Worm (Caenorhabditis elegans): Measurements from ENCODE around the gene cup-15.

The cup-15 gene

DNA sequence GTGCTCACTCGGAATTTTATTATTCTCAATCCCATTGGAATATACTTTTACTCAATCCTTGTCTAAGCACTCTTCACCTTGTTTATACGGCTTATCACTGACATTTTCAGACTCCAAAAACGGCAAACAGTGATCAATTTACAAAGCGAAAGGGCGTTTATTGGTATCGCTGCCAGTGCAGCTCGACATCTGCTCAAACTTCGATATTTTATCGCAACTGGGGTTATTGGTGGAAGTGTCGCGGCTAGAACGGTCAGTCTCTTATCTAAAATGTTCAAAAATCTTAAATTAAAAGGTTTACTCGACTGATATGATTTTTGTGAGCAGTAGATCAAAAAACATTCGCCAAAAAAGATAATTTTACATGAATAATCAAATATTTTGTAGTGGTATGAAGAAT is 27.2 kb upstream of the cup-15 start:
- no peak for TF ChIP-seq unc-62 (GFP tag; optimal IDR thresholded peaks at IDR 0.05)

DNA sequence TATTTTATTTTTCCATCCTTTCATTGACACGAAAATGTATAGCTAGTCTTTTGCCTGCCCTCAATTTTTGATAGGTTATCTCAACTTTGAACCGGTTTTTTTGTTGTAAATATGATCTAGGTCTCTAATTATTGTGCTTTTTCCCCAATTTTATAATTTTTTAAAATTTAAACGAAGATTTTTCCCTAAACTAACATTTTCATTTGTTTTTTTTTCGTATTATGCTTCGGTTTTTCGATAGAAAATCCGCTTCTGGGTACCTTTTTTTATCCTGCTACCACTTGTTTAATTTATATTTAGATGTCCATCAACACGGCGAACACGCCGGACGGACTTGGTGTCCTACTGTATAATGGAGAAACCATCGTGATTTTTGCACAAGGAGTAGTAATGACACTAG is 23.3 kb upstream of the cup-15 start, which contains the start of gene wbp-2:
wbp-2 (plus strand) TSS at position 301 of the 400 bp plus-strand sequence.
- no peak for TF ChIP-seq unc-62 (GFP tag; optimal IDR thresholded peaks at IDR 0.05)

DNA sequence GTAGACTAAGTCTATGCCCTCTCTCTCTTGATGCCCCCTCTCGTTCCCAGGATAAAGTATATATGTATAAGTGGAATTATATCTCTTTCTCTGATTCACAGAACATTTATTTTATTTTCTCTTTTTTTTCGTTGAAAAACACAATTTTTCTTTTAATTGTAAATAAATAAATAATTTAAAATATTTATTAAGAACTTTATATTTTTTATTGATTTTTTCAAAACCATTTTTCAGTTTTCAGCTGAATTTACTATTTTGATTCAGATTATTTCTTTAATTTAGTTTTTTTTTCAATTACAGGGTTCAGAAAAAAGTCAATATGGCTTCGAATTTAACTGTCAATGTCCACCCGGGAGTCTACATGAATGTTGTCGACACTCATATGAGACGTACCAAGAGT is 21.5 kb upstream of the cup-15 start, which contains the start of gene eif-3.F:
eif-3.F (plus strand) TSS at position 301 of the 400 bp plus-strand sequence.
- TF ChIP-seq unc-62 (GFP tag; optimal IDR thresholded peaks at IDR 0.05): no peak

DNA sequence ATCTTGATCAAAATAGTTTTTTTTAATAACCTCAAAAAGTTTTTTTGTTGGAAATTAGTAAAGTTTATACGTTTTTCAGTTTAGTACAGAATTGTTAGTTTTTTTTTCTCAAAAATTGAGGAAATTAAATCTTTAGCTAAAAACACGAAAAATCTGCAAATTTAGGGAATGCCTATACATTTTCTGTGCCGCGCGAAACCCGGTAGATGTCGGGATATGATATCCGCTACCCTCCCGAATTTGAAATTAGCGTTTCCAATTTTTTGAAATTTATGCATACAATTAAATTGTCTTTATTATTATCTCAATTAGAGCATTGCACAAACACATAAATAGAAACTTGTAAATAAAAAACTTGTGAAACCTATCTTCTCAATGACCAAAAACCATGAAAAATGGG is 19.8 kb upstream of the cup-15 start:
- TF ChIP-seq unc-62 (GFP tag; optimal IDR thresholded peaks at IDR 0.05): no peak

DNA sequence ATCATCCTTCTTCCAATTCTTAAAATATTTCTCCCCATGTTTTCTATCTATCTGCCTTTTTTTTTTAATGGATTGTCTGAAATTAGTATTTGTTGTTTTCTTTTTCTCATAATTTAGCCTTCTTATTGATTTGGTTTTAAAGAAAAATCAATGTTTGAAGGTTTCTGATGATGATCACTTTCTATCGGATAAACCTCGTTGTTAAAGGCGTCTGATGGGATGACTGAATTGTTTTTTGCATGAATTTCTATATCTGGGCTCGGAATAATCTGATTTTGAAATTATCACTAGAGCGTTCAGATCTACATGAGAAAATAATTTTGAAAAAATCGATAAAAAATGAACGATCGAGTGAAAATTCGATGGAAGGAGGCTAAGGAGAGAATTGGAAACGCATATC is 19.1 kb upstream of the cup-15 start, which contains the start of gene scp-1:
scp-1 (plus strand) TSS at position 301 of the 400 bp plus-strand sequence.
- TF ChIP-seq unc-62 (GFP tag; optimal IDR thresholded peaks at IDR 0.05): no peak

DNA sequence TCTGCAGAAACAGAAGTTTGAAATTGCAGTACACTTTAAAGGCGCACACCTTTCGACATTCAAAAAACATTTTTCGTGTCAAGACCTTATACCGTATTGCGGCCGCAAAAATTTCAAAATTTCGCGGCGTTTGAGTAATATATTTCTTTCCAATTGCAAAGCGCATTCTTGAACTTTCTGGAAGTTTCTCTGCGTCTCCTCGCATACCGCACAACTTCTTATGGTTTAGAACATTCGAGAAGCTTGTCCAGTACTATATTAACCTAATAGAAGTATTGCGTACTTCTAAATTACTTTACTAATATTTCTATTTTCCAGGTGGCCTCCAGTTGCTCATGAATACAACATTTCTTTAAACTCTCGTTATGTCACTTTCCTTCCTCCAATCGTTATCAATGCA is 16.1 kb upstream of the cup-15 start:
- TF ChIP-seq unc-62 (GFP tag; optimal IDR thresholded peaks at IDR 0.05): no peak

DNA sequence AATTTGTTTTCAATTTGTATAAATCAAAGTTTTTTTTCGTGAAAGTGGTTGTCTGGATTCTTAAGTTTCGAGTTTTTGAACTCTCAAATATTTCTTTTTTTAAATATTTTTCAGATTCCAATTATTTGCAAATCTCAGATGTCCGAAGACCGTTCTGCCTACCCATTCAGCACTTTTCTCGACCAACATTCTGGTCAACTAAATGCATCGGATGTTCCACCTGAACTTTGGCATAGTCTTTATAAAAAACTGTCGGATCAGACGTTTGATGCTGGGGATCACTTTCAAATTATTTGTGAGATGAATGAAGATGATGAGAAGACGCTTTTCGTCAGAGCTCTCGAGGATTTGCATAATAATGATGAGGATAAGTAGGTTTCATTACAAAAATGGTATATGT is 13.9 kb upstream of the cup-15 start, which contains the start of gene ttll-12:
ttll-12 (plus strand) TSS at position 139 of the 400 bp plus-strand sequence.
- TF ChIP-seq unc-62 (GFP tag; optimal IDR thresholded peaks at IDR 0.05): no peak

DNA sequence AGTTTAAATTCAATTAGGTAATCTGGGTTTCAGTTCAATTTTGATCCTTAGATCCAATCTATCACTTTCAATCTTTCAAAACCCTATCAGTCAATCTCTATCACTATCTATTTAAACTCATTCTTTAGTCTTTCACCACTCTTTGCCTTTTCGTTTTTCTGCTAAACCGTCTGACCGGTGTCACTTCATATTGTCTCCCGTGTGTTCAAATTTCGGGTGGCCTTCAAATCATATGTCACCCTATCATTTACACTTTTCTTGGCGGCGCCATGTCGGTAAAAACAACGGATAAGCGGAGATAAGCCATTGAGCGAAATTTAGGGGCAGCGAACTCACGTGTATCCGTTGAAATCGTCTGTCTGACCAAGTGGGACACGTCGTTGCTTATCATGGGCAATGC is 8.8 kb upstream of the cup-15 start:
- TF ChIP-seq unc-62 (GFP tag; optimal IDR thresholded peaks at IDR 0.05): no peak

DNA sequence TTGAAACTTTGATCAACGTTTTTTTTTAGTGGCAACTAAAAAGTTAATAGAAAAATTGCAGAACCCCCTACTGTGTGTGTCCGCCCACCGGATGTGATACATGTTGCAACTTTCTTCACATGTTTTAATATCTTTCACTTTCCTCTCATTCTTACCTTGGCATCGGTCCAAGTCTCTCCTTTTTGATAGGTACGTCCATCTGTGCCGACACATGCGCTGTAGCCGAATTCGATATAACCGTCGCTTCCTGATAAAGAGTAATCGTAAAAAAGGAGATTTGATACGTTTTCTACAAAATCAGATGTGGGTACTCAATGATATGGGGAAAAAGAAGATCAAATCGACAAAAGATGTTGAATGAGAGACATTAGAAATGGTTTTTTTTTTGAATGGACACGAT is 7.7 kb upstream of the cup-15 start:
- no peak for TF ChIP-seq unc-62 (GFP tag; optimal IDR thresholded peaks at IDR 0.05)

DNA sequence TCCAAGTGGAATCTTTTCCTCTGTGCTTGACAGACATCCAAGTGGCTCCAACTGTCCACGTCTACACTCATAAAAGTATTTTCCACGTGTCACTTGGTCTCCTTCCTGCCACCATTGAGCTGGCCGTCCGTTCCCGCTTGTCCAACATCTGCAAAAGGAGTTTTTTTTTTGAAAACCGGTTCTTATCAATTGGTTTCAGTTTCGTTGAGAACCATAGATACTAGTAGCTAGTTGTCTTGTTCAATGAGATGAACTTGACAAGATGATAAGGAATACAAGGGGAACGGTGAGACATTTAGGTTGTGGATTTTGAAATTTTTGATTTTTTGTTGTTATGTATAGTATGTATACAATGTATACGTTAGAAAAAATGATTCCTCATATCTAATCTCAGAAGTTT is 7.0 kb upstream of the cup-15 start:
- TF ChIP-seq unc-62 (GFP tag; optimal IDR thresholded peaks at IDR 0.05): no peak

DNA sequence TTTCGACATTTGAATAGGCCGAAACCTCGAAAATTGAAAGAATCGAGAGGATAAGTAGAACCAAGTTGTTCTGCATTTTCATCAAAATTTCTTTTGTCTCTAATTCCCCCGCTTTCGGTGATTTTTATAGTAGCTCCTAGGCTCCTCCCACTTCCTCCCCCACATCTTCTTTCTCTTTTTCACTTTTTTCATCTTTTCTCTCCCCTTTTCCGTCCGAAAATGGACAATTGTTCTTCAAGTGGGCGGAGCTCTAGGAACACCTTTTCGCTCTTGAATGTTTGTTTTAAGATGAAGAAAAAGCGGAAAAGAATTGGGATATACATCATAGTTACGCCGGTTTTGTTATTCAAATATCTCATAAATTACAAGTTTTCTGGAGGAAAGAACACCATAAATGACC is 6.3 kb upstream of the cup-15 start, which contains the start of gene F42A8.1:
F42A8.1 (minus strand) TSS at position 101 of the 400 bp plus-strand sequence.
- no peak for TF ChIP-seq unc-62 (GFP tag; optimal IDR thresholded peaks at IDR 0.05)

DNA sequence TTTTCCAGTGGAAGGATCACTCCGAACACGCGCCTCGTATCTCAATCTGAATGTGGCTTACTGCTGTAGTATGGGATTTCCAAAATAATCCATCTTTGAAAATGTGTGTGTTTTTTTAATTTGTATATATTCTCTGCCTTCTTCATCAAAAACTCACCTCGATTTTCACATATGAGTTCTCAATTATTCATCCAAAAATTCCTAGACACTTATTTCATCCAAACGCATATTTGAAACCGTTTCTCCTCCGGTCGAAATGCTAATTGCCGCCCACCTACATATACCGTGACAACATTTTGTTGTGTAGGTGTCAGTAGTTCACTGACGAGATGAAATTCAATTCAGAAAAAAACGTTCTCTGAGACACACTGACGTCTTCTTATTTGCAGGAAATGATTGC is 5.4 kb upstream of the cup-15 start:
- no peak for TF ChIP-seq unc-62 (GFP tag; optimal IDR thresholded peaks at IDR 0.05)

DNA sequence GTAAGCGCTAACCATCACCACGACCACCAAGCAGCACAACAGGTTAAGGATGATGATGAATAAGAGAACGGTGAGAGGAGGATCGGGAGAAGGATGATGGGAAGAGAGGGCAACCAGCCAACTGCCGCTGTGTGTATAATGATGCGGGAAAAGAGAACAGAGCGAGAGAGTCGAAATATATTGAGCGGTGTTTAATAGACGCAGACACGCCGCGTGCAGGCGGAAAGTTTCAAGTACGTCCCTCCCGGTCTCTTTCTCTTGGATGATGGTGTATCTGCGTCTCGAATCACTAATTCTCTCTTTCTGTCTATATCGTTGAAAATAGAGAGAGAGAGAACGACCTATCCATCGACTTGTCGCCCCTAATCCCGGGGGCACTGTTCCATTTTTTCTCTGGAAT is 3.9 kb downstream of the cup-15 start:
- no peak for TF ChIP-seq unc-62 (GFP tag; optimal IDR thresholded peaks at IDR 0.05)

DNA sequence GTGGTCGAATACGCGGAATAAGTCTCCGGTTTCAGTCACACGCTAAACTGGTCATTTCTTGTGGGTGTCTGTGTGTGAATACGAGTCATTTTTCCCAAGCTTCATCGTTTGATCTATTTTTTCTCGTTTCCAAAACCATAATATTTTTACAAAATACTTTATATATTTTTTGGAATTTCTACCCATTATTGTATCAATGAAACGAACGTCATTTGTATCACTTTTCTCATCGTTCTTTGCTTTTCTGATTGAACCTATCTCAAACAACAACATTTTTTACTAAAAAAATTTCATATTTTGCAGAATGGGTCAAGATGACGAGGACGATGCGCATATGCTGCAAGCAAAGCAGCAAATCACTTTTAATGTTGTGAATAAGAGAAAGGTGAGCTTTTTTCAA is 5.4 kb downstream of the cup-15 start, which contains the start of gene mel-11:
mel-11 (plus strand) TSS at position 301 of the 400 bp plus-strand sequence.
- TF ChIP-seq unc-62 (GFP tag; optimal IDR thresholded peaks at IDR 0.05): no peak

DNA sequence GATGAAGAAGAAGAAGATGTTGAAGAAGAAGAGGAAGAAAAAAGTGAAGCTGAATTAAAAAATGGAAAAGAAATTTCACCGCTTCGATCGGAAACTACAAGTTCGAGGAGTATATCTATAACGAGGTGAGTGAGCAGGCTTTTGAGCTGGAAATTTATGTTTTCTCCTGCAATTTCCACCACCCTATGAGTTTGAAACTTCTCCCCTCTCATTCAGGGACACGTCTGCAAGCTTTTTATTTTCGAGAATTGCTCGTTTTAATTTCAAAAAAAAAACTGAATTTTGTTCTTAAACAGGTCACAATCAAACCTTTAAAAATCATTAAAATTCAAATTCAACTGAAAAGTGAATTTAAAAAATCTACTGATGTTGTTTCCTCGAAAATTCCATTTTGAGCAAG is 9.4 kb downstream of the cup-15 start:
- no peak for TF ChIP-seq unc-62 (GFP tag; optimal IDR thresholded peaks at IDR 0.05)

DNA sequence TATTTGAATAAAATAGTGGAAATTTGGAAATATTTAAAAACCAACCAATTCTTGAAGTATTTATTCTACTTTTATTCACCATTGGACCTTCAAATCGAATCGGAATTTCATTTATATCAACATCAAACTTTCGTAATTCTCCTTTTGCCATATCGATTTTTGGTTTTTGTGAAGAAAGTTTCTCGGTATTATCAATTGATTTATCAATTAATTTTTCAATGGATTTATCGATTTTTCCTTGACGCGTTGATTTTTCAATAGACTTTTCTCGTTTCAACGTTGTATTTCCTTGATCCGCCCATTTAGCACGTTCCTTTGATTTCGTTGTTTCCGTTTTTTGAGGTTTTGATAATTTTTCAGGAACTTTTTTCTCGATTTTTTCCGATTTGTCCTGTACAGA is 16.6 kb downstream of the cup-15 start:
- TF ChIP-seq unc-62 (GFP tag; optimal IDR thresholded peaks at IDR 0.05): no peak

DNA sequence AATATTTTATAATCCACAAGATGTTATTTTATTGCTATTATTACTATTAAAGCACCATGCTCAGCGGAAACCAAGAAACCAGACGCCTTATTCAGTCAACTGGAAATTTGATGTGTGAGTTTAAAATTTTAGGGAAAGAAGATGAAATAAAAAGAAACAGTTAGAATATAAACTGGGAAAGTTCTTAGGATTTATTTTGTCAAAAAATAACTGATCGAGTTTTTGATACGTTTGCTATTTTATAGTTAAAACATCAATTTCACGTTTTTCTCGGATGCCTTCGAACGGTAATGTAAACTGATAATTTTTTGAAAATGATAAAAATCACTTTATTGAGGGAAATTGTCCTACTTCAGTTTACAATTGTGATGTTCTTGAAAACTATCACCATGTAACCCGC is 19.6 kb downstream of the cup-15 start, which contains the start of gene C06C3.3:
C06C3.3 (minus strand) TSS at position 101 of the 400 bp plus-strand sequence.
- TF ChIP-seq unc-62 (GFP tag; optimal IDR thresholded peaks at IDR 0.05): no peak

DNA sequence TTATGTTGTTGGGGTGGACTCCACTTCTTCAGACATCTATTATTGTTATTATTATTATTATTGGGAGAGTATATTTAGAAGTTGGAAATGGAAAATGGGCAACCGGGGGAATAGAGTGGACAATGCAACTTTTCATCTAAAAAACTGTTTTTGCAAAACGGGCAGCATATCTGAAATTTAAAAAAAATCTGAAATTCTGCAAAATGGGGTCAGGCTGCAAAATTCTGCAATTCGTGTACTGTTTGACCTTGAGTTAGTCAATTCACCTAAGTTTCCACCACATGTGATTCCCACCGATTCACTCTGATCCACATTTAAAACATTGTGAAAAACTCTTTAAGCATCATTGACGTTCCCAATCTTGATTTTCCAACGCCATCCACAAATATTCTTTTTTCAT is 20.2 kb downstream of the cup-15 start, which contains the start of gene C06C3.4:
C06C3.4 (plus strand) TSS at position 301 of the 400 bp plus-strand sequence.
- TF ChIP-seq unc-62 (GFP tag; optimal IDR thresholded peaks at IDR 0.05): no peak

Measured in whole organism, dauer.